Fruit fly (Drosophila melanogaster): Measurements from ENCODE around the gene CG43077.

The CG43077 gene

DNA sequence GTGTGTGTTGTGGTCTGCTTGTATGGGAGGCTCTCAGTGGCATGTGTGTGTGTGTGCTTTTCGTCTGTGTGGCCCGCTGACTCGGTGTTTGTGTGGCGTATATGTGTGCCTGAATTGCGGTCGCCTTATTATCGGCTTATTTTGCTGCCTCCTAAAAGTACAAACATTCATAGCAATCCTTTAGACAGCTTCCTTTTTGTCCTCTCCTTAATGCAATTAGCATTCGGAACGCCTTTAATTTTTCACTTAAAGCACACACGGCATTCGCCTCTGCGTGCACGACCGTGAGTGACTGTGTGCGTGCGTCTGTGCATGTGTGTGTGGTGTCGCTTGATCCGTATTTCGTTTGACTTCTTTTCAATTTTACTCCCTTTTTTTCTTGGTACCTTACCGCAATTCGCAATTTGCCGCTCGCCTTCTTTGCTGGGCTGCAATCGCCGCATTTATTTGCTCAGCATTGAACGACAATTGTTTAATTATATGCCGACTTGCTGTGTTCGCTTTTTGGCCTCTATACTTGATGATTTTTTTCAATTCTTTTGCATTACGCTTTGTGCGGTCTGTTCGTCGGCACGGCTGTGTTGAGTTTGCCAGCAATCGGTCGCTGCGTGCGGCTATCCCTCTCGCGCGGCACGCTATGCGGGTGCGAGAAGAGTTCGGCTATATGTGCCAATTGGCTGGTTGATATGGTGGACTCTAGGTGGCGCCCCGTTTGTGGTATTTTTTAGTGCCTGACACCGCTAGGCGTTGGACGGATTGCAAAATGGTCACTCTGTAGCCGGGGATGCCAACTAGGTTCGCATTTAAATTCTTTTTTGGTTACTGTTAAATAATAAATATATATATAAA, 9.2 kb upstream of the CG43077 start, which contains the start of gene wcy:
Gene wcy, minus strand, starts transcription at position 608 of the 849 bp plus-strand sequence.
- TF ChIP-seq net (GFP tag; optimal IDR thresholded peaks at IDR 0.05), result peak; percentile 12
- no peak for TF ChIP-seq CG3032 (tag; optimal IDR thresholded peaks at IDR 0.05)
- TF ChIP-seq Sox14 (GFP tag; optimal IDR thresholded peaks at IDR 0.05), result peak; percentile 3
- no peak for TF ChIP-seq Met (GFP tag; optimal IDR thresholded peaks at IDR 0.05)
- TF ChIP-seq topi (GFP tag; optimal IDR thresholded peaks at IDR 0.05), result peak; percentile 11
- no peak for TF ChIP-seq CG7368 (GFP tag; optimal IDR thresholded peaks at IDR 0.05)
- peak; percentile 9 for TF ChIP-seq cyc (GFP tag; optimal IDR thresholded peaks at IDR 0.05)
- TF ChIP-seq CG6163 (GFP tag; IDR thresholded peaks at IDR 0.05), result peak; percentile 64
- TF ChIP-seq CG31627 (GFP tag; optimal IDR thresholded peaks at IDR 0.05), result peak; percentile 21
- peak in 1 of 2 experiments; percentile 34 for TF ChIP-seq ss (GFP tag; optimal IDR thresholded peaks at IDR 0.05)
- TF ChIP-seq CG1621 (tag; optimal IDR thresholded peaks at IDR 0.05), result peak; percentile 68
- TF ChIP-seq svp (GFP tag), result peak; percentile 61
- peak; percentile 61 for TF ChIP-seq Eip78C (GFP tag)
- TF ChIP-seq Blimp-1 (GFP tag; optimal IDR thresholded peaks at IDR 0.05), result no peak
- TF ChIP-seq lz (GFP tag; optimal IDR thresholded peaks at IDR 0.05), result peak; percentile 25
- peak; percentile 41 for TF ChIP-seq CG6808 (GFP tag; optimal IDR thresholded peaks at IDR 0.05)
- TF ChIP-seq fd59A (GFP tag; optimal IDR thresholded peaks at IDR 0.05), result no peak

DNA sequence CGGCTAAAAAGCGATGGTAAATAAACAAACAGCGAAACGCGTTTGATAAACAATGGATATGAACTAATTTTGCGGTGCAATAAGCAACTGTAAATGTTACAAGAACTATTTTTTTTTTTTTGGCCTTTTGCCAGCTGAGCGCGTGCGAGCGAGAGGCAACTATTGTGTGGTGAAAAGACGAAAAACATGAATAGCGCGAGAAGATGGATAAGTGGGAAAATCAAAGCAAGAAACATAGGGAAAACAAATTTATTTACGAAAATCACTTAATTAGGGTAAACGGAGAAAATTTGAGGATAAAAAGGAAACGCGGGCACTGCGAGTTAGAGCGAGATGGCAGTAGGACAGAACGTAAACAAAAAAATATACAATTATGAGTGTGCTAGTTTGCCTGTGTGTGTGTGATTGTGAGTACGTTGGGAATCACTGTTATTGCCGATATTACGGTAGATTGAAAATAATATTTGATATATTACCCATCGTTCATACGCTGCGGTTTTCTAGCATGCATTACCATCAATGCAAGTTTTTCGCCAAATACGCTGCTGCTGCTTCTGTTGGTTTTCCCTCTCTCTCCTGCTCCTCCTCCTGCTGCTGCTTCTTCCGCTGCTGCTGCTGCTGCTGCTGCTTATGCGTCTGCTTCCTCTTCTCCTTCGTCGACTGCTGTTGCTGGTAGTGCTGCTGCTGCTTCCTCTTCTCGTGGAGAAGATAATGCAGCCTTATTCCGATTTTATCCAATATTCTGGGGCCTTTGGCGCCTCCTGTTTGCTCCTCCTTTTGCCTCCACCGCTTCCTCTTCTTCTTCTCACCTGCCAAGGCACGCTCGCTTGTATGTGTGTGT, 8.3 kb upstream of the CG43077 start:
- no peak for TF ChIP-seq esn (GFP tag; optimal IDR thresholded peaks at IDR 0.05)
- no peak for TF ChIP-seq CG11294 (GFP tag; IDR thresholded peaks at IDR 0.05)
- no peak for TF ChIP-seq Gug (GFP tag; IDR thresholded peaks at IDR 0.05)
- no peak for TF ChIP-seq salr (GFP tag; optimal IDR thresholded peaks at IDR 0.05)
- no peak for TF ChIP-seq Sox14 (GFP tag; optimal IDR thresholded peaks at IDR 0.05)
- no peak for TF ChIP-seq net (GFP tag; optimal IDR thresholded peaks at IDR 0.05)
- TF ChIP-seq CG8632 (GFP tag; optimal IDR thresholded peaks at IDR 0.05), result no peak
- TF ChIP-seq CG3032 (tag; optimal IDR thresholded peaks at IDR 0.05), result no peak
- no peak for TF ChIP-seq CG34406 (GFP tag; optimal IDR thresholded peaks at IDR 0.05)
- no peak for TF ChIP-seq spab (GFP tag; optimal IDR thresholded peaks at IDR 0.05)
- no peak for TF ChIP-seq CG6163 (GFP tag; IDR thresholded peaks at IDR 0.05)
- no peak for TF ChIP-seq Ets21C (GFP tag; optimal IDR thresholded peaks at IDR 0.05)
- no peak for TF ChIP-seq CG3919 (GFP tag; optimal IDR thresholded peaks at IDR 0.05)
- no peak for TF ChIP-seq CG15336 (GFP tag; IDR thresholded peaks at IDR 0.05)
- no peak for TF ChIP-seq CG10631 (GFP tag; optimal IDR thresholded peaks at IDR 0.05)
- no peak for TF ChIP-seq topi (GFP tag; optimal IDR thresholded peaks at IDR 0.05)
- no peak for TF ChIP-seq lz (GFP tag; optimal IDR thresholded peaks at IDR 0.05)
- no peak for TF ChIP-seq ss (GFP tag; optimal IDR thresholded peaks at IDR 0.05)
- no peak for TF ChIP-seq Ets96B (tag; optimal IDR thresholded peaks at IDR 0.05)
- no peak for TF ChIP-seq Lpt (GFP tag; optimal IDR thresholded peaks at IDR 0.05)

DNA sequence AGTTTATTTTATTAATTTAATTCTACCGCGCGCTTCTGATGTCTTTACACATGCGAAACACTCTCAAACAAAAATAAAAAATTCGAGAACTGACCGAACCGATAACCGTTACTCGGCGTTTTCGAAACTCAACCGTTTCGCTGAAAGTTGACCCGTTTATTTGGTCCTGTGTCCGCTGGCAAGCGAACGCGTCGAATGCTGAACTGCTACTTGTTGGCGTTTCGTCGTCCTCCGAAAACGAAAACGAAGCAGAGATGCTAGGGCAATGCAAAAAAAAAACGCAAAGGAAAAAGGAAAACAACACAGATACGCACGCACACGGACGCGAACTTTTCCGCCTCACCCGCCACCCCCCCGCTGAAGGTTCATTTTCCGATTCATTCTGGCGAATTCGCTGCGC, 1.7 kb downstream of the CG43077 start, which contains the start of gene CG45002:
Gene CG45002, minus strand, starts transcription at position 101 of the 400 bp plus-strand sequence.
- TF ChIP-seq CG31627 (GFP tag; optimal IDR thresholded peaks at IDR 0.05), result no peak

DNA sequence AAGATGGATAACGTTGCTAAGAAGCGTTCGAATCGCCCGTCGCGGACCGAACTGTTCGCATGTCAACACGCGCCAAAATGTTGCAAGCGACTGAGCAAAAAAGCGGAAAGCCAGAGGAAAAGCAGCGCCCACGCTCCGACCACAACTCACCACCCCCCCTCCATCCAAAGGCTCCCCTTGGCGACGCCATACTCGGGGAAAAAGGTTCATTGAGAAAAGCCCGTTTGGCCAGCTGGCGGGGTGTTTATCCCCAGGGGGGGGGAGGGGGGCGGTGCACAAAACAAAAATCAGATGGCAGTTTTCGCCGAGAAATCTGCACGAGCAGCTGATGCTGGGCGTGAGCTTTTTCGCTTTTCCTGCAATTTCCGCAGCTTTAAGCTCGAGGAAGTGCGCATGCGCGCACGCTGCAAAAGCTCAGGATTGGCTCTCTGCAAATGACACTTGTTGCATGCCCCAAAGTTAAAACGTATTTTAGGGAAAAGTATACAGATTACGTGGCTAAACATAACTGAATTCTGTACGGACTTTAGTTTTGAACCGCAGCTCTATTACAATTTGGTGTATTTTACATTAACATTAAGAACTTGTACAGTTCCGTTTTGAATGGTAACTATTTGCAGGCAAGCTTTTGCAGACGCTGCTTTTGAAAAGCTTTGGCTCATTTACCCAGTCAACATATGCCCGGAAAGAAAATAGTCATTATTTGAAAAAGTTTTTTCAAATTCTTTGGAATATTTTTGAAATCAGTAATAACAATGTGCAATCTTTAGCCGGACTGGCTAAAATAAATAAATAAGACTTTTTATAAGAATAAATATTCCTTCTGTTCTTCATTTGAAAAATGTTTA, 20.4 kb downstream of the CG43077 start:
- TF ChIP-seq Ets21C (GFP tag; optimal IDR thresholded peaks at IDR 0.05) (no peak), CG6276 (GFP tag; optimal IDR thresholded peaks at IDR 0.05) (no peak), dsx (GFP tag; optimal IDR thresholded peaks at IDR 0.05; ENCODE audit: poor library complexity, severe bottlenecking) (no peak), Gug (GFP tag; IDR thresholded peaks at IDR 0.05) (no peak), topi (GFP tag; optimal IDR thresholded peaks at IDR 0.05) (no peak), CG6792 (GFP tag; optimal IDR thresholded peaks at IDR 0.05) (no peak), CG10631 (GFP tag; optimal IDR thresholded peaks at IDR 0.05) (no peak), CG3919 (GFP tag; optimal IDR thresholded peaks at IDR 0.05) (no peak), CG4318 (GFP tag; optimal IDR thresholded peaks at IDR 0.05) (no peak), CG6808 (GFP tag; optimal IDR thresholded peaks at IDR 0.05) (no peak), salr (GFP tag; optimal IDR thresholded peaks at IDR 0.05) (no peak), Blimp-1 (GFP tag; optimal IDR thresholded peaks at IDR 0.05) (no peak), CG9139 (GFP tag; optimal IDR thresholded peaks at IDR 0.05) (no peak), CG10669 (GFP tag; optimal IDR thresholded peaks at IDR 0.05) (no peak)

All from whole organism, prepupa.